Worm (Caenorhabditis elegans) whole organism, L1 larva: ENCODE results near the gene W06G6.17.
"Not testable (repeated sequence)": the region's sequence is repeated elsewhere in the genome, so short reads cannot be mapped to it uniquely, and the experiment has no call there.

ENCODE experiments used
- Y116A8C.19 ChIP-seq: sonication (generic microtip); optimal IDR thresholded peaks from 2 replicates; lab custom pipeline; 2016; ENCODE audit warnings: missing compliant biosample characterization, missing genetic modification characterization, borderline replicate concordance
- ceh-8 ChIP-seq: fragments of 200-800 bp; sonication (Bioruptor generic); optimal IDR thresholded peaks from 2 replicates; lab custom pipeline; 2018; ENCODE audit warnings: mild to moderate bottlenecking, missing genetic modification characterization, moderate library complexity, missing compliant biosample characterization
- dsc-1 ChIP-seq: sonication (generic microtip); optimal IDR thresholded peaks from 2 replicates; lab custom pipeline; 2016; ENCODE audit warnings: mild to moderate bottlenecking, missing genetic modification characterization, missing compliant biosample characterization
- efl-1 ChIP-seq, 4 experiments: fragments of 150-350 bp; optimal IDR thresholded peaks in 3 of 4; peaks in 1 of 4; 1 replicate in 1 of 4; 2 replicates in 3 of 4; lab custom pipeline; 2014; ENCODE audit warnings: missing biosample characterization in 2 of 4, missing genetic modification characterization in 2 of 4, missing genetic modification reagents in 2 of 4
- elt-2 ChIP-seq: sonication (generic microtip); optimal IDR thresholded peaks from 2 replicates; lab custom pipeline; 2016; ENCODE audit warnings: missing genetic modification characterization, mild to moderate bottlenecking, inconsistent platforms, missing compliant biosample characterization, missing genetic modification reagents
- elt-3 ChIP-seq, 6 experiments: fragments of 150-350 bp in 1 of 6; sonication (generic microtip); optimal IDR thresholded peaks; 2 replicates each; lab custom pipeline; 2017 to 2018; ENCODE audit warnings: missing biosample characterization in 6 of 6, missing genetic modification characterization in 6 of 6, inconsistent platforms in 1 of 6
- ets-5 ChIP-seq: fragments of 200-800 bp; sonication (Bioruptor generic); IDR thresholded peaks from 2 replicates; pipeline ENCODE4 v1.3.6; 2022; ENCODE audit warnings: missing genetic modification characterization, missing compliant biosample characterization
- fkh-10 ChIP-seq: sonication (generic microtip); optimal IDR thresholded peaks from 2 replicates; lab custom pipeline; 2017; ENCODE audit warnings: missing biosample characterization, missing genetic modification reagents, missing genetic modification characterization
- fkh-8 ChIP-seq: sonication (generic microtip); optimal IDR thresholded peaks from 2 replicates; lab custom pipeline; 2016; ENCODE audit warnings: mild to moderate bottlenecking, missing genetic modification characterization, missing compliant biosample characterization
- fos-1 ChIP-seq: fragments of 150-350 bp; optimal IDR thresholded peaks from 2 replicates; lab custom pipeline; 2014; ENCODE audit warnings: missing biosample characterization, missing genetic modification characterization
- grh-1 ChIP-seq: fragments of 200-800 bp; sonication (Bioruptor generic); IDR thresholded peaks from 2 replicates; pipeline ENCODE4 v1.3.6; 2022; ENCODE audit warnings: missing genetic modification reagents, missing genetic modification characterization, missing compliant biosample characterization
- hlh-4 ChIP-seq: sonication (generic microtip); optimal IDR thresholded peaks from 2 replicates; lab custom pipeline; 2016; ENCODE audit warnings: mild to moderate bottlenecking, missing genetic modification characterization, missing compliant biosample characterization
- irx-1 ChIP-seq: sonication (generic microtip); optimal IDR thresholded peaks from 2 replicates; lab custom pipeline; 2016; ENCODE audit warnings: missing genetic modification characterization, missing compliant biosample characterization
- isw-1 ChIP-seq: fragments of 200-800 bp; sonication (Bioruptor generic); IDR thresholded peaks from 2 replicates; pipeline ENCODE4 v1.3.6; 2022; ENCODE audit warnings: missing genetic modification characterization, missing compliant biosample characterization
- lir-3 ChIP-seq: sonication (generic microtip); optimal IDR thresholded peaks from 2 replicates; lab custom pipeline; 2016; ENCODE audit warnings: mild to moderate bottlenecking, missing genetic modification characterization, moderate library complexity, missing compliant biosample characterization; ENCODE audit not compliant: poor library complexity
- lsy-2 ChIP-seq, 2 experiments: fragments of 150-350 bp; optimal IDR thresholded peaks; 2 replicates each; lab custom pipeline; 2014; ENCODE audit warnings: missing biosample characterization in 2 of 2, missing genetic modification characterization in 2 of 2
- mep-1 ChIP-seq: fragments of 150-350 bp; optimal IDR thresholded peaks from 2 replicates; lab custom pipeline; 2014; ENCODE audit warnings: missing biosample characterization, missing genetic modification characterization
- nhr-237 ChIP-seq: fragments of 150-350 bp; optimal IDR thresholded peaks from 2 replicates; lab custom pipeline; 2014; ENCODE audit warnings: missing biosample characterization, missing genetic modification characterization
- nhr-77 ChIP-seq: fragments of 150-350 bp; optimal IDR thresholded peaks from 2 replicates; lab custom pipeline; 2014; ENCODE audit warnings: missing biosample characterization, missing genetic modification characterization
- nhr-85 ChIP-seq: sonication (generic microtip); peaks from one replicate; lab custom pipeline; 2016; ENCODE audit warnings: missing genetic modification characterization, inconsistent platforms, missing compliant biosample characterization
- pag-3 ChIP-seq: sonication (generic microtip); optimal IDR thresholded peaks from 2 replicates; lab custom pipeline; 2017; ENCODE audit warnings: missing genetic modification characterization, mild to moderate bottlenecking, missing compliant biosample characterization, antibody characterized with exemption, borderline replicate concordance; ENCODE audit not compliant: insufficient read depth
- pax-3 ChIP-seq: fragments of 200-800 bp; sonication (Bioruptor generic); optimal IDR thresholded peaks from 2 replicates; lab custom pipeline; 2018; ENCODE audit warnings: mild to moderate bottlenecking, missing genetic modification characterization, moderate library complexity, missing compliant biosample characterization
- snu-23 ChIP-seq: sonication (generic microtip); optimal IDR thresholded peaks from 2 replicates; lab custom pipeline; 2016; ENCODE audit warnings: missing genetic modification characterization, missing compliant biosample characterization
- unc-130 ChIP-seq: fragments of 150-350 bp; optimal IDR thresholded peaks from 2 replicates; lab custom pipeline; 2017; ENCODE audit warnings: missing biosample characterization, missing genetic modification characterization, inconsistent platforms
- unc-86 ChIP-seq: sonication (generic microtip); optimal IDR thresholded peaks from 2 replicates; lab custom pipeline; 2016; ENCODE audit warnings: missing genetic modification characterization, missing compliant biosample characterization
- xbp-1 ChIP-seq: sonication (generic microtip); optimal IDR thresholded peaks from 2 replicates; lab custom pipeline; 2016; ENCODE audit warnings: missing genetic modification characterization, missing compliant biosample characterization

W06G6.17 gene

ce11 chrV:16668473-16668872 is 23.4 kb upstream of the W06G6.17 start, which contains the start of gene F14F8.9:
F14F8.9 (minus strand) TSS chrV:16668573.
- no peak for TF ChIP-seq ceh-8 (GFP tag; lab: Kevin White, UChicago)

ce11 chrV:16666647-16667046 is 21.6 kb upstream of the W06G6.17 start, which contains the start of gene F14F8.14:
F14F8.14 (minus strand) TSS chrV:16666747.
- no peak for TF ChIP-seq snu-23 (GFP tag; lab: Kevin White, UChicago)
- no peak for TF ChIP-seq xbp-1 (tag; lab: Kevin White, UChicago)
- TF ChIP-seq fos-1: no peak
- no peak for TF ChIP-seq ets-5 (GFP tag; lab: Robert Waterston, UW)
- no peak for TF ChIP-seq lsy-2 (tag; optimal IDR thresholded peaks at IDR 0.05; lab: Kevin White, UChicago)
- TF ChIP-seq nhr-237 (tag; lab: Kevin White, UChicago): no peak
- no peak for TF ChIP-seq isw-1 (GFP tag; lab: Robert Waterston, UW)
- TF ChIP-seq dsc-1 (tag; lab: Kevin White, UChicago): no peak
- TF ChIP-seq hlh-4 (tag; lab: Kevin White, UChicago): no peak

- not testable (repeated sequence) for TF ChIP-seq hlh-4 (tag; lab: Kevin White, UChicago); pax-3 (tag; lab: Kevin White, UChicago); grh-1
Observed at ce11 chrV:16660816-16661215, 15.8 kb upstream of the W06G6.17 start, which contains the start of gene Y70C5B.2. Y70C5B.2 (minus strand) TSS chrV:16660916.

- not testable (repeated sequence) for TF ChIP-seq nhr-77 (tag; lab: Kevin White, UChicago); irx-1; unc-86 (tag; lab: Kevin White, UChicago)
- TF ChIP-seq, all 84 proteins: peak for 0; not testable (repeated sequence) for 84
Observed at ce11 chrV:16654242-16654641, 9.2 kb upstream of the W06G6.17 start, which contains the start of gene W06G6.15. W06G6.15 (plus strand) TSS chrV:16654542.

ce11 chrV:16649200-16649599 is 4.1 kb upstream of the W06G6.17 start, which contains the start of gene W06G6.11:
W06G6.11 (minus strand) TSS chrV:16649300.
- not testable (repeated sequence) for TF ChIP-seq elt-2 (tag; lab: Kevin White, UChicago); mep-1; snu-23 (GFP tag; lab: Kevin White, UChicago)

ce11 chrV:16648317-16649018 is 3.4 kb upstream of the W06G6.17 start, which contains the start of gene W06G6.20:
W06G6.20 (minus strand) TSS chrV:16648367.
- TF ChIP-seq fkh-10 (GFP tag; lab: Kevin White, UChicago) (no peak), unc-86 (tag; lab: Kevin White, UChicago) (no peak), nhr-85 (peak; percentile 6), Y116A8C.19 (tag; lab: Kevin White, UChicago) (no peak), unc-130 (tag; lab: Kevin White, UChicago) (no peak)

- TF ChIP-seq elt-3 (tag; optimal IDR thresholded peaks at IDR 0.05; lab: Kevin White, UChicago) (no peak), fkh-8 (no peak), lir-3 (tag; lab: Kevin White, UChicago) (no peak), efl-1 (optimal IDR thresholded peaks at IDR 0.05; lab: Kevin White, UChicago) (no peak), efl-1 (GFP tag; optimal IDR thresholded peaks at IDR 0.05 in 1 of 2; lab: Kevin White, UChicago) (peak in 1 of 2 experiments; percentile 10), pag-3 (tag; lab: Kevin White, UChicago) (no peak)
Observed at ce11 chrV:16647093-16647492, 2.0 kb upstream of the W06G6.17 start, which contains the start of gene W06G6.10. W06G6.10 (minus strand) TSS chrV:16647193.
